Worm (Caenorhabditis elegans): ENCODE measurements around the gene acdh-8.

The acdh-8 gene

ce11 chrII:5794195-5794594 is at the start of gene acdh-8:
acdh-8 (plus strand) TSS chrII:5794495.
- TF ChIP-seq nhr-77 (tag; optimal IDR thresholded peaks at IDR 0.05) (no peak), fkh-8 (tag; optimal IDR thresholded peaks at IDR 0.05) (no peak), nhr-84 (tag; optimal IDR thresholded peaks at IDR 0.05) (no peak)

- TF ChIP-seq C04F5.9 (tag; optimal IDR thresholded peaks at IDR 0.05), result no peak
- TF ChIP-seq nhr-237 (tag; optimal IDR thresholded peaks at IDR 0.05), result no peak
- TF ChIP-seq elt-2 (tag; optimal IDR thresholded peaks at IDR 0.05), result peak; percentile 0
- TF ChIP-seq tlp-1 (tag; optimal IDR thresholded peaks at IDR 0.05), result no peak
Observed at ce11 chrII:5745088-5745487, 49.2 kb upstream of the acdh-8 start, which contains the start of gene F10C1.9. F10C1.9 (minus strand) TSS chrII:5745284.

- no peak for TF ChIP-seq dsc-1 (tag; optimal IDR thresholded peaks at IDR 0.05)
- no peak for TF ChIP-seq zag-1 (tag; optimal IDR thresholded peaks at IDR 0.05)
- TF ChIP-seq fos-1 (tag; optimal IDR thresholded peaks at IDR 0.05), result no peak
- TF ChIP-seq nhr-85 (tag), result no peak
- TF ChIP-seq unc-30 (tag; optimal IDR thresholded peaks at IDR 0.05), result no peak
- peak; percentile 0 for TF ChIP-seq jun-1 (tag; optimal IDR thresholded peaks at IDR 0.05)
- peak; percentile 96 for TF ChIP-seq elt-2 (tag; optimal IDR thresholded peaks at IDR 0.05)
- no peak for TF ChIP-seq C16A3.4 (tag; optimal IDR thresholded peaks at IDR 0.05)
- peak in 1 of 2 experiments; percentile 24 for TF ChIP-seq lin-35 (GFP tag; optimal IDR thresholded peaks at IDR 0.05)
- no peak for TF ChIP-seq dpl-1 (GFP tag; optimal IDR thresholded peaks at IDR 0.05)
Observed at ce11 chrII:5747312-5747711, 47.0 kb upstream of the acdh-8 start.

- TF ChIP-seq fkh-10 (GFP tag; optimal IDR thresholded peaks at IDR 0.05) (no peak), jun-1 (tag; optimal IDR thresholded peaks at IDR 0.05) (peak; percentile 47), tlp-1 (tag; optimal IDR thresholded peaks at IDR 0.05) (peak; percentile 65), pqm-1 (tag; optimal IDR thresholded peaks at IDR 0.05) (peak; percentile 90), elt-2 (tag; optimal IDR thresholded peaks at IDR 0.05) (peak; percentile 99), nhr-20 (tag; optimal IDR thresholded peaks at IDR 0.05) (peak; percentile 3), egl-27 (tag; optimal IDR thresholded peaks at IDR 0.05) (no peak), nhr-71 (tag; optimal IDR thresholded peaks at IDR 0.05) (peak; percentile 4), lin-35 (GFP tag; optimal IDR thresholded peaks at IDR 0.05) (peak in 1 of 2 experiments; percentile 12), elt-3 (tag; optimal IDR thresholded peaks at IDR 0.05) (no peak), lin-14 (GFP tag; optimal IDR thresholded peaks at IDR 0.05) (peak; percentile 24)
Observed at ce11 chrII:5748395-5748794, 45.9 kb upstream of the acdh-8 start.

- TF ChIP-seq nhr-84 (tag; optimal IDR thresholded peaks at IDR 0.05) (no peak), pag-3 (tag; optimal IDR thresholded peaks at IDR 0.05; ENCODE audit: borderline replicate concordance, insufficient read depth) (no peak), elt-2 (tag; optimal IDR thresholded peaks at IDR 0.05) (peak; percentile 90), efl-1 (optimal IDR thresholded peaks at IDR 0.05) (no peak), efl-1 (GFP tag; optimal IDR thresholded peaks at IDR 0.05 in 1 of 2) (no peak), lin-35 (GFP tag; optimal IDR thresholded peaks at IDR 0.05) (peak in 1 of 2 experiments; percentile 15), dsc-1 (tag; optimal IDR thresholded peaks at IDR 0.05) (no peak)
Observed at ce11 chrII:5749733-5750238, 44.5 kb upstream of the acdh-8 start, which contains the start of gene ifb-2. ifb-2 (plus strand) TSS chrII:5750188.

- no peak for TF ChIP-seq C04F5.9 (tag; optimal IDR thresholded peaks at IDR 0.05)
- TF ChIP-seq fkh-10 (GFP tag; optimal IDR thresholded peaks at IDR 0.05), result no peak
- peak; percentile 90 for TF ChIP-seq elt-2 (tag; optimal IDR thresholded peaks at IDR 0.05)
- no peak for TF ChIP-seq efl-1 (optimal IDR thresholded peaks at IDR 0.05)
- peak in 1 of 2 experiments; percentile 79 for TF ChIP-seq efl-1 (GFP tag; optimal IDR thresholded peaks at IDR 0.05 in 1 of 2)
- TF ChIP-seq tlp-1 (tag; optimal IDR thresholded peaks at IDR 0.05), result no peak
- TF ChIP-seq unc-86 (tag; optimal IDR thresholded peaks at IDR 0.05), result no peak
- peak; percentile 13 for TF ChIP-seq lin-14 (GFP tag; optimal IDR thresholded peaks at IDR 0.05)
- TF ChIP-seq pqm-1 (tag; optimal IDR thresholded peaks at IDR 0.05), result peak; percentile 35
- peak in 1 of 2 experiments; percentile 33 for TF ChIP-seq lin-35 (GFP tag; optimal IDR thresholded peaks at IDR 0.05)
Observed at ce11 chrII:5751353-5751752, 42.9 kb upstream of the acdh-8 start.

ce11 chrII:5754168-5754567 is 40.1 kb upstream of the acdh-8 start, which contains the start of gene F10C1.8:
F10C1.8 (plus strand) TSS chrII:5754468.
- no peak for TF ChIP-seq nhr-20 (tag; optimal IDR thresholded peaks at IDR 0.05)

Data from whole organism, L1 larva.